Worm (Caenorhabditis elegans) whole organism, L1 larva: ENCODE data around the gene C44H9.4.

Experiments
- C04F5.9 ChIP-seq: sonication (generic microtip); optimal IDR thresholded peaks from 2 replicates; lab custom pipeline; 2016; ENCODE audit warnings: missing genetic modification characterization, missing compliant biosample characterization
- C16A3.4 ChIP-seq: fragments of 150-350 bp; optimal IDR thresholded peaks from 2 replicates; lab custom pipeline; 2014; ENCODE audit warnings: missing biosample characterization, missing genetic modification characterization
- C34B4.2 ChIP-seq: sonication (generic microtip); optimal IDR thresholded peaks from 2 replicates; lab custom pipeline; 2017; ENCODE audit warnings: mild to moderate bottlenecking, missing genetic modification characterization, missing compliant biosample characterization
- aly-2 ChIP-seq: fragments of 150-350 bp; optimal IDR thresholded peaks from 2 replicates; lab custom pipeline; 2014; ENCODE audit warnings: missing biosample characterization, missing genetic modification characterization
- blmp-1 ChIP-seq: fragments of 150-350 bp; optimal IDR thresholded peaks from 2 replicates; lab custom pipeline; 2014; ENCODE audit warnings: missing biosample characterization, missing genetic modification characterization
- ceh-63 ChIP-seq: fragments of 200-800 bp; sonication (Bioruptor generic); optimal IDR thresholded peaks from 2 replicates; lab custom pipeline; 2018; ENCODE audit warnings: mild to moderate bottlenecking, missing genetic modification characterization, missing compliant biosample characterization
- ceh-8 ChIP-seq: fragments of 200-800 bp; sonication (Bioruptor generic); optimal IDR thresholded peaks from 2 replicates; lab custom pipeline; 2018; ENCODE audit warnings: mild to moderate bottlenecking, missing genetic modification characterization, moderate library complexity, missing compliant biosample characterization
- ceh-82 ChIP-seq, 3 experiments: fragments of 150-350 bp in 1 of 3; sonication (generic microtip) in 2 of 3; optimal IDR thresholded peaks; 2 replicates each; lab custom pipeline; 2014 to 2017; ENCODE audit warnings: missing biosample characterization in 3 of 3, missing genetic modification characterization in 3 of 3
- ces-1 ChIP-seq: fragments of 150-350 bp; optimal IDR thresholded peaks from 2 replicates; lab custom pipeline; 2014; ENCODE audit warnings: missing biosample characterization, missing genetic modification reagents, missing genetic modification characterization
- elt-2 ChIP-seq: sonication (generic microtip); optimal IDR thresholded peaks from 2 replicates; lab custom pipeline; 2016; ENCODE audit warnings: missing genetic modification characterization, mild to moderate bottlenecking, inconsistent platforms, missing compliant biosample characterization, missing genetic modification reagents
- fkh-10 ChIP-seq: sonication (generic microtip); optimal IDR thresholded peaks from 2 replicates; lab custom pipeline; 2017; ENCODE audit warnings: missing biosample characterization, missing genetic modification reagents, missing genetic modification characterization
- fos-1 ChIP-seq: fragments of 150-350 bp; optimal IDR thresholded peaks from 2 replicates; lab custom pipeline; 2014; ENCODE audit warnings: missing biosample characterization, missing genetic modification characterization
- hlh-17 ChIP-seq: fragments of 200-800 bp; sonication (Bioruptor generic); optimal IDR thresholded peaks from 2 replicates; lab custom pipeline; 2018; ENCODE audit warnings: missing genetic modification characterization, mild to moderate bottlenecking, missing compliant biosample characterization, moderate library complexity, borderline replicate concordance
- hlh-4 ChIP-seq: sonication (generic microtip); optimal IDR thresholded peaks from 2 replicates; lab custom pipeline; 2016; ENCODE audit warnings: mild to moderate bottlenecking, missing genetic modification characterization, missing compliant biosample characterization
- irx-1 ChIP-seq: sonication (generic microtip); optimal IDR thresholded peaks from 2 replicates; lab custom pipeline; 2016; ENCODE audit warnings: missing genetic modification characterization, missing compliant biosample characterization
- isw-1 ChIP-seq: fragments of 200-800 bp; sonication (Bioruptor generic); IDR thresholded peaks from 2 replicates; pipeline ENCODE4 v1.3.6; 2022; ENCODE audit warnings: missing genetic modification characterization, missing compliant biosample characterization
- lin-13 ChIP-seq: fragments of 150-350 bp; optimal IDR thresholded peaks from 2 replicates; lab custom pipeline; 2014; ENCODE audit warnings: missing biosample characterization, missing genetic modification reagents, missing genetic modification characterization
- lin-14 ChIP-seq: fragments of 200-800 bp; sonication (Bioruptor generic); optimal IDR thresholded peaks from 2 replicates; lab custom pipeline; 2018; ENCODE audit warnings: mild to moderate bottlenecking, missing genetic modification characterization, moderate library complexity, missing compliant biosample characterization
- lin-35 ChIP-seq, 2 experiments: fragments of 150-350 bp; optimal IDR thresholded peaks; 2 replicates each; lab custom pipeline; 2014; ENCODE audit warnings: missing biosample characterization in 2 of 2, missing genetic modification characterization in 2 of 2, missing genetic modification reagents in 2 of 2
- nhr-11 ChIP-seq: fragments of 150-350 bp; optimal IDR thresholded peaks from 2 replicates; lab custom pipeline; 2014; ENCODE audit warnings: missing biosample characterization, missing genetic modification characterization
- nhr-12 ChIP-seq: sonication (generic microtip); optimal IDR thresholded peaks from 2 replicates; lab custom pipeline; 2017; ENCODE audit warnings: missing biosample characterization, missing genetic modification characterization
- nhr-20 ChIP-seq: sonication (generic microtip); optimal IDR thresholded peaks from 2 replicates; lab custom pipeline; 2016; ENCODE audit warnings: mild to moderate bottlenecking, missing genetic modification characterization, missing compliant biosample characterization
- nhr-237 ChIP-seq: fragments of 150-350 bp; optimal IDR thresholded peaks from 2 replicates; lab custom pipeline; 2014; ENCODE audit warnings: missing biosample characterization, missing genetic modification characterization
- nhr-47 ChIP-seq: sonication (generic microtip); optimal IDR thresholded peaks from 2 replicates; lab custom pipeline; 2016; ENCODE audit warnings: mild to moderate bottlenecking, missing genetic modification characterization, moderate library complexity, missing compliant biosample characterization
- nhr-71 ChIP-seq: sonication (generic microtip); optimal IDR thresholded peaks from 2 replicates; lab custom pipeline; 2016; ENCODE audit warnings: mild to moderate bottlenecking, missing genetic modification characterization, moderate library complexity, missing compliant biosample characterization
- nhr-77 ChIP-seq: fragments of 150-350 bp; optimal IDR thresholded peaks from 2 replicates; lab custom pipeline; 2014; ENCODE audit warnings: missing biosample characterization, missing genetic modification characterization
- nhr-84 ChIP-seq: sonication (generic microtip); optimal IDR thresholded peaks from 2 replicates; lab custom pipeline; 2017; ENCODE audit warnings: missing biosample characterization, missing genetic modification characterization
- nhr-85 ChIP-seq: sonication (generic microtip); peaks from one replicate; lab custom pipeline; 2016; ENCODE audit warnings: missing genetic modification characterization, inconsistent platforms, missing compliant biosample characterization
- nhr-90 ChIP-seq: sonication (generic microtip); optimal IDR thresholded peaks from 2 replicates; lab custom pipeline; 2016; ENCODE audit warnings: mild to moderate bottlenecking, missing genetic modification characterization, missing compliant biosample characterization; ENCODE audit not compliant: poor library complexity
- sox-4 ChIP-seq: sonication (generic microtip); optimal IDR thresholded peaks from 2 replicates; lab custom pipeline; 2016; ENCODE audit warnings: missing genetic modification characterization, missing compliant biosample characterization
- swsn-7 ChIP-seq: sonication (generic microtip); optimal IDR thresholded peaks from 2 replicates; lab custom pipeline; 2016; ENCODE audit warnings: missing genetic modification characterization, missing compliant biosample characterization
- unc-130 ChIP-seq: fragments of 150-350 bp; optimal IDR thresholded peaks from 2 replicates; lab custom pipeline; 2017; ENCODE audit warnings: missing biosample characterization, missing genetic modification characterization, inconsistent platforms
- unc-62 ChIP-seq: fragments of 150-350 bp; optimal IDR thresholded peaks from 2 replicates; lab custom pipeline; 2014; ENCODE audit warnings: missing biosample characterization, missing genetic modification reagents, missing genetic modification characterization
- unc-86 ChIP-seq: sonication (generic microtip); optimal IDR thresholded peaks from 2 replicates; lab custom pipeline; 2016; ENCODE audit warnings: missing genetic modification characterization, missing compliant biosample characterization
- vab-15 ChIP-seq: sonication (generic microtip); optimal IDR thresholded peaks from 2 replicates; lab custom pipeline; 2017; ENCODE audit warnings: missing genotype, mild to moderate bottlenecking, missing genetic modification characterization, missing compliant biosample characterization
- ztf-11 ChIP-seq, 2 experiments: sonication (generic microtip); optimal IDR thresholded peaks; 2 replicates each; lab custom pipeline; 2016 to 2017; ENCODE audit warnings: missing genetic modification characterization in 2 of 2, missing biosample characterization in 1 of 2, missing compliant biosample characterization in 1 of 2

The C44H9.4 gene

ce11 chrV:12870740-12871139 is 35.3 kb downstream of the C44H9.4 start:
- TF ChIP-seq nhr-20 (tag; lab: Kevin White, UChicago): peak; percentile 15
- no peak for TF ChIP-seq nhr-47 (tag; lab: Kevin White, UChicago)
- TF ChIP-seq nhr-237 (tag; lab: Kevin White, UChicago): no peak
- TF ChIP-seq nhr-77 (tag; lab: Kevin White, UChicago): peak; percentile 60
- TF ChIP-seq lin-14: peak; percentile 38

- TF ChIP-seq nhr-47 (tag; lab: Kevin White, UChicago) (no peak), unc-130 (tag; lab: Kevin White, UChicago) (no peak), ceh-82 (tag; optimal IDR thresholded peaks at IDR 0.05; lab: Kevin White, UChicago) (no peak), ces-1 (GFP tag; lab: Kevin White, UChicago) (no peak), hlh-17 (GFP tag; lab: Kevin White, UChicago) (no peak), C16A3.4 (tag; lab: Kevin White, UChicago) (no peak), nhr-11 (tag; lab: Kevin White, UChicago) (no peak), lin-13 (GFP tag; lab: Kevin White, UChicago) (no peak), ztf-11 (tag; optimal IDR thresholded peaks at IDR 0.05; lab: Kevin White, UChicago) (no peak), nhr-84 (no peak), hlh-4 (no peak), sox-4 (no peak), ceh-63 (GFP tag; lab: Kevin White, UChicago) (no peak), nhr-71 (tag; lab: Kevin White, UChicago) (no peak), fkh-10 (no peak), unc-62 (GFP tag; lab: Kevin White, UChicago) (no peak), nhr-12 (tag; lab: Kevin White, UChicago) (no peak), isw-1 (GFP tag; lab: Robert Waterston, UW) (no peak), ceh-8 (GFP tag; lab: Kevin White, UChicago) (no peak)
Observed at ce11 chrV:12871753-12872152, 36.3 kb downstream of the C44H9.4 start, which contains the start of gene bus-19. TSS of gene bus-19 (plus strand) at chrV:12872053.

DNA sequence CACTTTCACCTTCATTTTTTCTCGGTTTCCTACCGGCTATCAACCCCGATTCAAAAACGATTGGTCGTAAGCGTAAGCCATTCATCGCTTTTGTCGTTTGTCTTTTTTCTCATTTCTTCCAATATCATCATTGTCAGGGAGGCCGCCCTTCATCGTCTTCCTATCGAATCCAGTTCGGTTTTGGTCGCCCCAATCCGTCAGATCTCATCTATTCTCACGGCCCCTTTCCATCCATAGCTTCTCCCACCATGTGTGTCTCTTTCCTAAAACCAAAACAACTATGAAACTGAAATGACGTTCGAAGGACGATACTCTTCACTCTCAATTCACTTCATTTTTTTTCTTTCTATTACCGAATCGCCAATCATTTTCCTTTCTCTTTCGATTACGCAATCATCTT is 40.4 kb downstream of the C44H9.4 start:
- TF ChIP-seq unc-86 (tag; lab: Kevin White, UChicago) (no peak), blmp-1 (tag; lab: Kevin White, UChicago) (peak; percentile 89), irx-1 (tag; lab: Kevin White, UChicago) (no peak), vab-15 (tag; lab: Kevin White, UChicago) (no peak), nhr-85 (tag; lab: Kevin White, UChicago) (peak; percentile 52)

ce11 chrV:12876708-12877107 is 41.2 kb downstream of the C44H9.4 start:
- TF ChIP-seq nhr-77 (tag; lab: Kevin White, UChicago) (no peak), hlh-17 (GFP tag; lab: Kevin White, UChicago) (no peak), nhr-90 (no peak), elt-2 (tag; lab: Kevin White, UChicago) (peak; percentile 71), aly-2 (tag; lab: Kevin White, UChicago) (no peak), swsn-7 (tag; lab: Kevin White, UChicago) (no peak), lin-35 (GFP tag; optimal IDR thresholded peaks at IDR 0.05; lab: Kevin White, UChicago) (peak in 1 of 2 experiments; percentile 40), C16A3.4 (tag; lab: Kevin White, UChicago) (no peak), C34B4.2 (tag; lab: Kevin White, UChicago) (no peak), C04F5.9 (tag; lab: Kevin White, UChicago) (no peak), fos-1 (tag; lab: Kevin White, UChicago) (no peak), nhr-47 (tag; lab: Kevin White, UChicago) (no peak), nhr-20 (tag; lab: Kevin White, UChicago) (peak; percentile 2)
- TF ChIP-seq, all 84 proteins: peak for 3
